Fruit fly (Drosophila melanogaster): ENCODE results near the gene Hira.
A peak's percentile ranks its signal among the peaks of the same experiment; 100 is the strongest.

DNA sequence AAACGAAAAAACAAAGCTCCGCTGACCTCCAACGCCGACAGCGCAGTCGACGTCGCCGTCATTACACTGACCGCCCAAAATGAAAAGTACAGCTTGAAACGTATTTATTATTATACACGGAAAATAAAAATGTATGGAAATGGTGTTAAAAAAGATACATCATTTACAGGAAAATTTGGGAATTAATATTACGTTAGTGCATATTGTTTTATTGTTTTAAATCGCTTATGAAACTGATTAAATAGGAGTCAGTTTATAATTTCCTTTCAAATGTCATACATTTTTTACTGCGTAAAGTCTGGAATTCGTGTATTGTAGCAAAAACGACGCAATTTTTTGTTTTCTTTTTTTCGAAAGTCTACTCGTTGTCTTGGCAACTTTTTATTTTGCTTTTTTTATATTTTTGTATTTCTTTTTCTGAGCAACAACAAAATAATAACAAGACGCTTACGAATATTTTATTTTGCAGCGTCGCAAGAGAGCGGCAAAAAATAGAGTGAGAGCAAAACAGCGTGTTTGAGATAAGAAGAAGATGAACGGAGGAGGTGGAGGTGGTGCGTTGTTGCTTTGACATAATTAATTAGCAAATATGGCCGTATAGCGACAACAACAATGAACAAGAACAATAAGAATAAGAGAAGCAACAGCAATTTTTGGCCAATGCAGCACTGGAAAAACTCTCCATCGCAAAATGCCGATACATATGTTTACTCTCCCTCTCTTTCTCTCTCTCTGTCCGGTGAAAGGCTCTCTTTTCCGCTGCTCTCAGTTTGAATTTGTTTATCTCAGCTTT, 29.8 kb upstream of the Hira start:
- peak; percentile 67 for TF ChIP-seq caup (GFP tag; optimal IDR thresholded peaks at IDR 0.05; ENCODE audit: severe bottlenecking)
- TF ChIP-seq lab (GFP tag; optimal IDR thresholded peaks at IDR 0.05): peak; percentile 79
- no peak for TF ChIP-seq ro (GFP tag; IDR thresholded peaks at IDR 0.05)
- TF ChIP-seq CG5953 (GFP tag; IDR thresholded peaks at IDR 0.05): 0 out of 2 replicates have a peak, but pooled peaks have one; percentile 57
- TF ChIP-seq CG17385 (GFP tag; optimal IDR thresholded peaks at IDR 0.05): peak; percentile 24
- no peak for TF ChIP-seq CG9876 (GFP tag; optimal IDR thresholded peaks at IDR 0.05)
- no peak for TF ChIP-seq lov (optimal IDR thresholded peaks at IDR 0.05)
- TF ChIP-seq lov (GFP tag; IDR thresholded peaks at IDR 0.05): no peak
- TF ChIP-seq CG10654 (GFP tag; optimal IDR thresholded peaks at IDR 0.05): peak; percentile 39
- TF ChIP-seq knrl (GFP tag; IDR thresholded peaks at IDR 0.05; ENCODE audit: partially characterized antibody): no peak
- peak; percentile 70 for TF ChIP-seq tgo (GFP tag; IDR thresholded peaks at IDR 0.05)
- no peak for TF ChIP-seq crp (GFP tag; optimal IDR thresholded peaks at IDR 0.05)
- TF ChIP-seq CG17829 (tag; optimal IDR thresholded peaks at IDR 0.05): peak; percentile 56
- no peak for TF ChIP-seq Elba2 (GFP tag; optimal IDR thresholded peaks at IDR 0.05)
